Fruit fly (Drosophila melanogaster): ENCODE results near the gene Ahcy.

DNA sequence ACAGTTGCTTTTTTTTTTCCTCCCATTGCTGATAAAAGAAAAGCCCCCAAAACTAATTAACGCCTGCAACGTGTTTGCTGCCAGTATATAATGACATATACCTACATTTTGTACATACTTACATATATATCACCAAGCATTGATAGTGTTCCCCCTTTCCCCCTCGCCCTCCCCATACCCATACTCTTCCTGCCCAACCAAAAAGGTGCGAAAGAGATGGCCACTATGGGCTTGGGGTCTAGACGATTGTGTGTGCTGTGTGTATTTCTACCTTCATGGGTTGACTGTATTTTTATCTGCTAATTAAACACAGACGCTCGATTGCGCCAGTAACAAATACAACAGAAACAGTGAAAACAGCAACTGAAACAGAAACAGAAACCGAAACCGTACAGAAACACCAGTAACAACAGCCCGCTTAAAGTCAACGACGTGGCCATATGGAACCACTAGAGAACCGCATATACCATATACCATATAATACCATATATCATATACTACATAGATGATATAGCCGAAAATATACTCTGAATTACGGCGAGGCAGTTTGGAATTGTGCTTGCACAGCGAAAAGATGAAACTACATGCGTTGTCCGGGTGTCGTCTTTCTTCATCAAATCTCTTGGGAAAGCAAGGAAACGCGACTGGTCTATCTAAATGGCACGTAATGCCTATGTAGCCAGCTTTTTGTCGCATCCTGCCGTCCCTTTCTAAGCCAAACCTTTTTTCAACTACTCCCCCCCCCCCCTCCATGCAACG lies 46.8 kb downstream of the Ahcy start:
- TF ChIP-seq CG33017 (tag; optimal IDR thresholded peaks at IDR 0.05), result no peak
- TF ChIP-seq cnc (optimal IDR thresholded peaks at IDR 0.05), result no peak
- TF ChIP-seq toe (GFP tag; optimal IDR thresholded peaks at IDR 0.05), result no peak
- TF ChIP-seq ovo (GFP tag; optimal IDR thresholded peaks at IDR 0.05), result no peak
- TF ChIP-seq CG14711 (tag; optimal IDR thresholded peaks at IDR 0.05), result no peak
- TF ChIP-seq Crg-1 (GFP tag; optimal IDR thresholded peaks at IDR 0.05), result no peak
- no peak for TF ChIP-seq CG11617 (GFP tag; optimal IDR thresholded peaks at IDR 0.05)
- no peak for TF ChIP-seq CG7101 (tag; optimal IDR thresholded peaks at IDR 0.05)
- no peak for TF ChIP-seq CG5204 (GFP tag; optimal IDR thresholded peaks at IDR 0.05)
- TF ChIP-seq CG1620 (GFP tag; optimal IDR thresholded peaks at IDR 0.05), result no peak
- TF ChIP-seq bab1 (GFP tag; optimal IDR thresholded peaks at IDR 0.05), result no peak
- TF ChIP-seq kay (GFP tag; ENCODE audit: borderline replicate concordance), result no peak
- peak; percentile 90 for TF ChIP-seq tj (GFP tag; optimal IDR thresholded peaks at IDR 0.05)
- TF ChIP-seq Clk (GFP tag; optimal IDR thresholded peaks at IDR 0.05), result no peak

Data from whole organism, adult.